Worm (Caenorhabditis elegans) whole organism, L4 larva: ENCODE results near the gene slo-1.
A peak's percentile ranks its signal among the peaks of the same experiment; 100 is the strongest.

Experiments used
- D1046.2 ChIP-seq: fragments of 200-800 bp; sonication (Bioruptor generic); IDR thresholded peaks from 2 replicates; pipeline ENCODE4 v1.3.6; 2022; ENCODE audit warnings: missing genetic modification characterization, missing compliant biosample characterization
- F37D6.2 ChIP-seq: sonication (generic microtip); optimal IDR thresholded peaks from 2 replicates; lab custom pipeline; 2016; ENCODE audit warnings: mild to moderate bottlenecking, missing genetic modification characterization, missing compliant biosample characterization
- F44E2.7 ChIP-seq: fragments of 200-800 bp; sonication (Bioruptor generic); IDR thresholded peaks from 2 replicates; pipeline ENCODE4 v2.1.2; 2022; ENCODE audit warnings: missing genetic modification characterization, missing compliant biosample characterization
- F49E8.2 ChIP-seq: sonication (generic microtip); optimal IDR thresholded peaks from 2 replicates; lab custom pipeline; 2016; ENCODE audit warnings: missing compliant biosample characterization, mild to moderate bottlenecking, missing genetic modification characterization, borderline replicate concordance
- T20F7.1 ChIP-seq: fragments of 200-800 bp; sonication (Bioruptor generic); optimal IDR thresholded peaks from 2 replicates; lab custom pipeline; 2018; ENCODE audit warnings: mild to moderate bottlenecking, missing genetic modification characterization, missing compliant biosample characterization
- T26A8.4 ChIP-seq: fragments of 200-800 bp; sonication (Bioruptor generic); IDR thresholded peaks from 2 replicates; pipeline ENCODE4 v1.3.6; 2022; ENCODE audit warnings: missing genetic modification characterization, missing compliant biosample characterization
- Y5F2A.4 ChIP-seq: fragments of 200-800 bp; sonication (Bioruptor generic); optimal IDR thresholded peaks from 2 replicates; lab custom pipeline; 2018; ENCODE audit warnings: mild to moderate bottlenecking, missing genetic modification characterization, missing compliant biosample characterization
- ZK337.2 ChIP-seq: fragments of 200-800 bp; sonication (Bioruptor generic); IDR thresholded peaks from 2 replicates; pipeline ENCODE4 v1.3.6; 2022; ENCODE audit warnings: missing genetic modification reagents, missing genetic modification characterization, missing compliant biosample characterization
- ZK546.5 ChIP-seq, 2 experiments: sonication (generic microtip); optimal IDR thresholded peaks; 2 replicates each; lab custom pipeline; 2017; ENCODE audit warnings: missing biosample characterization in 2 of 2, missing genetic modification characterization in 2 of 2
- aha-1 ChIP-seq: fragments of 150-350 bp; peaks from one replicate; lab custom pipeline; 2014; ENCODE audit warnings: missing biosample characterization, missing genetic modification characterization
- ceh-20 ChIP-seq: fragments of 200-800 bp; sonication (Bioruptor generic); IDR thresholded peaks from 2 replicates; pipeline ENCODE4 v1.3.6; 2022; ENCODE audit warnings: missing genetic modification reagents, missing genetic modification characterization, missing compliant biosample characterization
- ceh-44 ChIP-seq: fragments of 200-800 bp; sonication (Bioruptor generic); IDR thresholded peaks from 2 replicates; pipeline ENCODE4 v1.3.6; 2022; ENCODE audit warnings: missing genetic modification reagents, missing genetic modification characterization, missing compliant biosample characterization
- ces-1 ChIP-seq: fragments of 150-350 bp; sonication (generic microtip); optimal IDR thresholded peaks from 4 replicates; lab custom pipeline; 2014; ENCODE audit warnings: missing biosample characterization, missing genetic modification reagents, missing genetic modification characterization
- ctbp-1 ChIP-seq: fragments of 200-800 bp; sonication (Bioruptor generic); IDR thresholded peaks from 2 replicates; pipeline ENCODE4 v1.3.6; 2022; ENCODE audit warnings: missing genetic modification reagents, missing genetic modification characterization, missing compliant biosample characterization
- daf-8 ChIP-seq: fragments of 200-800 bp; sonication (Bioruptor generic); IDR thresholded peaks from 2 replicates; pipeline ENCODE4 v1.3.6; 2022; ENCODE audit warnings: missing genetic modification characterization, missing compliant biosample characterization
- dmd-6 ChIP-seq: fragments of 200-800 bp; sonication (Bioruptor generic); IDR thresholded peaks from 2 replicates; pipeline ENCODE4 v1.3.6; 2022; ENCODE audit warnings: missing genetic modification reagents, missing genetic modification characterization, missing compliant biosample characterization
- dmd-8 ChIP-seq: fragments of 200-800 bp; sonication (Bioruptor generic); IDR thresholded peaks from 2 replicates; pipeline ENCODE4 v1.3.6; 2022; ENCODE audit warnings: missing genetic modification characterization, missing compliant biosample characterization
- dmd-9 ChIP-seq: fragments of 200-800 bp; sonication (Bioruptor generic); IDR thresholded peaks from 2 replicates; pipeline ENCODE4 v1.3.6; 2022; ENCODE audit warnings: missing genetic modification reagents, missing genetic modification characterization, missing compliant biosample characterization
- duxl-1 ChIP-seq: sonication (generic microtip); optimal IDR thresholded peaks from 2 replicates; lab custom pipeline; 2016; ENCODE audit warnings: mild to moderate bottlenecking, missing genetic modification characterization, moderate library complexity, missing compliant biosample characterization; ENCODE audit not compliant: poor library complexity
- egl-27 ChIP-seq: sonication (generic microtip); optimal IDR thresholded peaks from 3 replicates; lab custom pipeline; 2017; ENCODE audit warnings: missing biosample characterization, missing genetic modification reagents, missing genetic modification characterization
- fkh-10 ChIP-seq: fragments of 150-350 bp; optimal IDR thresholded peaks from 2 replicates; lab custom pipeline; 2014; ENCODE audit warnings: missing biosample characterization, missing genetic modification reagents, missing genetic modification characterization
- hmg-1.1 ChIP-seq: fragments of 200-800 bp; sonication (Bioruptor generic); IDR thresholded peaks from 2 replicates; pipeline ENCODE4 v1.3.6; 2022; ENCODE audit warnings: missing genetic modification reagents, missing genetic modification characterization, missing compliant biosample characterization
- lim-7 ChIP-seq: fragments of 200-800 bp; sonication (Bioruptor generic); IDR thresholded peaks from 2 replicates; pipeline ENCODE4 v1.3.6; 2022; ENCODE audit warnings: missing genetic modification characterization, missing compliant biosample characterization
- lin-15B ChIP-seq: fragments of 150-350 bp; sonication (generic microtip); optimal IDR thresholded peaks from 3 replicates; lab custom pipeline; 2014; ENCODE audit warnings: missing biosample characterization, missing genetic modification characterization
- lin-29 ChIP-seq: fragments of 200-800 bp; sonication (Bioruptor generic); IDR thresholded peaks from 2 replicates; pipeline ENCODE4 v1.3.6; 2022; ENCODE audit warnings: missing genetic modification reagents, missing genetic modification characterization, missing compliant biosample characterization
- lir-3 ChIP-seq: sonication (generic microtip); optimal IDR thresholded peaks from 2 replicates; lab custom pipeline; 2016; ENCODE audit warnings: mild to moderate bottlenecking, missing genetic modification characterization, missing compliant biosample characterization
- lsy-2 ChIP-seq, 2 experiments: fragments of 150-350 bp in 1 of 2; sonication (generic microtip) in 1 of 2; optimal IDR thresholded peaks; 2 replicates each; lab custom pipeline; 2014 to 2017; ENCODE audit warnings: missing biosample characterization in 2 of 2, missing genetic modification characterization in 2 of 2
- madf-5 ChIP-seq, 2 experiments: fragments of 200-800 bp; sonication (Bioruptor generic); IDR thresholded peaks; 2 replicates each; pipeline ENCODE4 v1.3.6; 2022; ENCODE audit warnings: missing compliant biosample characterization in 2 of 2, missing genetic modification characterization in 2 of 2
- mdt-29 ChIP-seq: fragments of 200-800 bp; sonication (Bioruptor generic); IDR thresholded peaks from 2 replicates; pipeline ENCODE4 v1.3.6; 2022; ENCODE audit warnings: missing genetic modification reagents, missing genetic modification characterization, missing compliant biosample characterization
- mep-1 ChIP-seq: fragments of 150-350 bp; sonication (generic microtip); optimal IDR thresholded peaks from 3 replicates; lab custom pipeline; 2014; ENCODE audit warnings: missing biosample characterization, missing genetic modification characterization
- mxl-3 ChIP-seq: fragments of 200-800 bp; sonication (Bioruptor generic); optimal IDR thresholded peaks from 2 replicates; lab custom pipeline; 2018; ENCODE audit warnings: mild to moderate bottlenecking, missing genetic modification characterization, missing compliant biosample characterization
- nhr-102 ChIP-seq: sonication (generic microtip); optimal IDR thresholded peaks from 2 replicates; lab custom pipeline; 2016; ENCODE audit warnings: mild to moderate bottlenecking, missing genetic modification characterization, moderate library complexity, missing compliant biosample characterization
- nhr-11 ChIP-seq: fragments of 150-350 bp; optimal IDR thresholded peaks from 2 replicates; lab custom pipeline; 2014; ENCODE audit warnings: missing biosample characterization, missing genetic modification characterization
- nhr-111 ChIP-seq: fragments of 200-800 bp; sonication (Bioruptor generic); optimal IDR thresholded peaks from 2 replicates; lab custom pipeline; 2018; ENCODE audit warnings: mild to moderate bottlenecking, missing genetic modification characterization, missing compliant biosample characterization
- nhr-25 ChIP-seq: sonication (generic microtip); optimal IDR thresholded peaks from 2 replicates; lab custom pipeline; 2017; ENCODE audit warnings: missing genetic modification characterization, mild to moderate bottlenecking, missing compliant biosample characterization, antibody characterized with exemption, moderate library complexity, borderline replicate concordance; ENCODE audit not compliant: insufficient read depth
- nhr-48 ChIP-seq: sonication (generic microtip); optimal IDR thresholded peaks from 2 replicates; lab custom pipeline; 2016; ENCODE audit warnings: mild to moderate bottlenecking, missing genetic modification characterization, missing compliant biosample characterization
- nhr-6 ChIP-seq: fragments of 150-350 bp; optimal IDR thresholded peaks from 2 replicates; lab custom pipeline; 2014; ENCODE audit warnings: missing biosample characterization, missing genetic modification characterization
- nhr-76 ChIP-seq: fragments of 150-350 bp; optimal IDR thresholded peaks from 2 replicates; lab custom pipeline; 2014; ENCODE audit warnings: missing biosample characterization, missing genetic modification characterization
- php-3 ChIP-seq: fragments of 200-800 bp; sonication (Bioruptor generic); IDR thresholded peaks from 2 replicates; pipeline ENCODE4 v1.3.6; 2022; ENCODE audit warnings: missing genetic modification reagents, missing genetic modification characterization, missing compliant biosample characterization
- rbr-2 ChIP-seq: sonication (generic microtip); optimal IDR thresholded peaks from 2 replicates; lab custom pipeline; 2016; ENCODE audit warnings: missing genotype, missing genetic modification characterization, missing compliant biosample characterization
- sdz-12 ChIP-seq: fragments of 200-800 bp; sonication (Bioruptor generic); optimal IDR thresholded peaks from 2 replicates; lab custom pipeline; 2018; ENCODE audit warnings: mild to moderate bottlenecking, missing genetic modification characterization, missing compliant biosample characterization
- skn-1 ChIP-seq: fragments of 150-350 bp; optimal IDR thresholded peaks from 2 replicates; lab custom pipeline; 2014; ENCODE audit warnings: missing biosample characterization, missing genetic modification characterization
- snpc-1.2 ChIP-seq: fragments of 200-800 bp; sonication (Bioruptor generic); IDR thresholded peaks from 2 replicates; pipeline ENCODE4 v1.3.6; 2022; ENCODE audit warnings: missing genetic modification reagents, missing genetic modification characterization, missing compliant biosample characterization
- spr-3 ChIP-seq: fragments of 200-800 bp; sonication (Bioruptor generic); optimal IDR thresholded peaks from 2 replicates; lab custom pipeline; 2018; ENCODE audit warnings: mild to moderate bottlenecking, missing genetic modification characterization, missing compliant biosample characterization
- tra-1 ChIP-seq: fragments of 200-800 bp; sonication (Bioruptor generic); IDR thresholded peaks from 2 replicates; pipeline ENCODE4 v1.3.6; 2022; ENCODE audit warnings: missing genetic modification reagents, missing genetic modification characterization, missing compliant biosample characterization
- unc-62 ChIP-seq, 3 experiments: fragments of 150-350 bp in 1 of 3; sonication (generic microtip); optimal IDR thresholded peaks in 2 of 3; peaks in 1 of 3; 1 replicate in 1 of 3; 2 replicates in 2 of 3; lab custom pipeline; 2014 to 2017; ENCODE audit warnings: missing biosample characterization in 3 of 3, missing genetic modification characterization in 3 of 3, missing genetic modification reagents in 3 of 3, missing genotype in 1 of 3
- vab-7 ChIP-seq: fragments of 200-800 bp; sonication (Bioruptor generic); IDR thresholded peaks from 2 replicates; pipeline ENCODE4 v1.3.6; 2022; ENCODE audit warnings: missing genetic modification reagents, missing genetic modification characterization, missing compliant biosample characterization

Gene slo-1

DNA sequence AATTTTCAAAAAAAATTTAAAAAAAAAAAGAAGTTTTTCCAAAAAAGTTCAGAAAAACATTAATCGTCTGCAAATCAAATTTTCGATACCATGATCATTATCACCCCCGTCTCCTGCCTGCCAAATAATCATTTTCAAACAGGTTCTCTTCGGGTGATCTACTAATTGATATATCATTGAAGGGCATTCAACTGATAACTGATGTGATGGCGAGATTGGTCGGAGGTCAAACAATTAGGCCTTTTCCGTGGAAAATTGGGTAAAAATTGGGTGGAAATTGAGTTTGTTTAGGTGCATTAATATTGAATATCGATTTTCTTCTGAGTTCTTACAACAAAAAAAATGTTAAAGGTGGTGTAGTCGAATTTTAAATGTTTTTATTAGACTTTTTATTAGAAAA lies 4.9 kb upstream of the slo-1 start, which contains the start of gene Y51A2D.18:
Y51A2D.18 (minus strand) TSS at position 101 of the 400 bp plus-strand sequence.
- TF ChIP-seq T26A8.4 (GFP tag; lab: Robert Waterston, UW) (no peak), duxl-1 (tag; lab: Kevin White, UChicago) (no peak), snpc-1.2 (GFP tag; lab: Robert Waterston, UW) (no peak), T20F7.1 (no peak), mdt-29 (GFP tag; lab: Robert Waterston, UW) (no peak), hmg-1.1 (GFP tag; lab: Robert Waterston, UW) (no peak), php-3 (GFP tag; lab: Robert Waterston, UW) (no peak), unc-62 (GFP tag; optimal IDR thresholded peaks at IDR 0.05 in 1 of 2; lab: Kevin White, UChicago) (no peak), unc-62 (tag; optimal IDR thresholded peaks at IDR 0.05; lab: Kevin White, UChicago) (no peak), nhr-6 (tag; lab: Kevin White, UChicago) (no peak), F44E2.7 (GFP tag; lab: Robert Waterston, UW) (no peak), Y5F2A.4 (GFP tag; lab: Kevin White, UChicago) (no peak), aha-1 (tag; lab: Kevin White, UChicago) (no peak), daf-8 (no peak), spr-3 (GFP tag; lab: Kevin White, UChicago) (no peak), dmd-9 (no peak), ceh-44 (GFP tag; lab: Robert Waterston, UW) (no peak), mep-1 (tag; lab: Kevin White, UChicago) (no peak), lsy-2 (tag; optimal IDR thresholded peaks at IDR 0.05; lab: Kevin White, UChicago) (no peak), nhr-25 (no peak), nhr-102 (tag; lab: Kevin White, UChicago) (no peak)

- peak; percentile 40 for TF ChIP-seq fkh-10 (GFP tag; lab: Kevin White, UChicago)
- peak in 1 of 2 experiments; percentile 98 for TF ChIP-seq unc-62 (GFP tag; optimal IDR thresholded peaks at IDR 0.05 in 1 of 2; lab: Kevin White, UChicago)
- no peak for TF ChIP-seq unc-62 (tag; optimal IDR thresholded peaks at IDR 0.05; lab: Kevin White, UChicago)
- no peak for TF ChIP-seq F44E2.7 (GFP tag; lab: Robert Waterston, UW)
- no peak for TF ChIP-seq nhr-6 (tag; lab: Kevin White, UChicago)
- no peak for TF ChIP-seq lir-3 (tag; lab: Kevin White, UChicago)
- no peak for TF ChIP-seq nhr-25
- no peak for TF ChIP-seq php-3 (GFP tag; lab: Robert Waterston, UW)
- no peak for TF ChIP-seq egl-27 (tag; lab: Kevin White, UChicago)
- TF ChIP-seq ZK337.2 (GFP tag; lab: Robert Waterston, UW), result no peak
- TF ChIP-seq lin-15B (tag; lab: Kevin White, UChicago), result no peak
- TF ChIP-seq T26A8.4 (GFP tag; lab: Robert Waterston, UW), result no peak
- peak; percentile 86 for TF ChIP-seq aha-1 (tag; lab: Kevin White, UChicago)
- TF ChIP-seq D1046.2 (GFP tag; lab: Robert Waterston, UW), result no peak
- no peak for TF ChIP-seq snpc-1.2 (GFP tag; lab: Robert Waterston, UW)
- no peak for TF ChIP-seq nhr-76
- TF ChIP-seq mxl-3, result no peak
- no peak for TF ChIP-seq dmd-6 (GFP tag; lab: Robert Waterston, UW)
- TF ChIP-seq lsy-2 (tag; optimal IDR thresholded peaks at IDR 0.05; lab: Kevin White, UChicago), result peak in 1 of 2 experiments; percentile 40
- no peak for TF ChIP-seq sdz-12 (GFP tag; lab: Kevin White, UChicago)
- TF ChIP-seq hmg-1.1 (GFP tag; lab: Robert Waterston, UW), result peak; percentile 66
- TF ChIP-seq dmd-8, result no peak
- TF ChIP-seq ZK546.5 (tag; optimal IDR thresholded peaks at IDR 0.05; lab: Kevin White, UChicago), result no peak
- no peak for TF ChIP-seq Y5F2A.4 (GFP tag; lab: Kevin White, UChicago)
- no peak for TF ChIP-seq lin-29
- no peak for TF ChIP-seq nhr-111 (GFP tag; lab: Kevin White, UChicago)
- TF ChIP-seq ceh-20 (GFP tag; lab: Robert Waterston, UW), result no peak
- TF ChIP-seq F37D6.2, result peak; percentile 13
- peak; percentile 28 for TF ChIP-seq rbr-2
- no peak for TF ChIP-seq vab-7
- no peak for TF ChIP-seq spr-3 (GFP tag; lab: Kevin White, UChicago)
- no peak for TF ChIP-seq madf-5 (GFP tag; IDR thresholded peaks at IDR 0.05; lab: Robert Waterston, UW)
- TF ChIP-seq tra-1 (GFP tag; lab: Robert Waterston, UW), result no peak
- TF ChIP-seq ctbp-1, result peak; percentile 78
- no peak for TF ChIP-seq ces-1 (GFP tag; lab: Kevin White, UChicago)
- TF ChIP-seq F49E8.2 (tag; lab: Kevin White, UChicago), result no peak
- no peak for TF ChIP-seq nhr-48
- peak; percentile 27 for TF ChIP-seq nhr-11 (tag; lab: Kevin White, UChicago)
- no peak for TF ChIP-seq skn-1 (tag; lab: Kevin White, UChicago)
- no peak for TF ChIP-seq lim-7 (GFP tag; lab: Robert Waterston, UW)
Measured at ce11 chrV:18490284-18490832, 1.7 kb upstream of the slo-1 start.
